Worm (Caenorhabditis elegans): ENCODE measurements around the gene trpp-1.

trpp-1 gene

DNA sequence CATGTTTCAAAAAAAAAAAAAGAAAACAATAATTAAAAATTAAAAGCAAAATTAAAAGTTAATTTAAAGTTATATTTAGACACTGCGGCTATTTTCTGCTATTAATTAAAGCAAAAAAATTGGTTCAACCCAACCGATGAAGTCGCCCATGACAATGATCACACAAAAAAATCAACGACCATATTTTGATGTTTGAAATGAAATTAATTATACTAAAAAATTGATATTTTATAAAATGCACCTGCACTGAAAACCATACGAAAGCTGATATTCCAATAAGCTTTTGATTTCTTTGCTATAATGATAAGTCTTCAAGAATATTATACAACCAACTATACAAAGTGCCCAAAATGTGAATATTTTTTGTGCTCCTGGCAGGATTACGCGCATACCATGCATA, 18.2 kb downstream of the trpp-1 start, which contains the start of gene srh-80:
TSS of gene srh-80 (plus strand) at position 301 of the 400 bp plus-strand sequence.
- TF ChIP-seq nhr-67 (tag; optimal IDR thresholded peaks at IDR 0.05) (no peak), pqm-1 (tag; optimal IDR thresholded peaks at IDR 0.05) (no peak), ceh-9 (tag; optimal IDR thresholded peaks at IDR 0.05) (no peak), nhr-11 (tag; optimal IDR thresholded peaks at IDR 0.05) (no peak), unc-39 (tag; optimal IDR thresholded peaks at IDR 0.05) (no peak), R02D3.7 (tag; optimal IDR thresholded peaks at IDR 0.05) (no peak), ZK546.5 (tag; optimal IDR thresholded peaks at IDR 0.05) (no peak), egl-27 (tag; optimal IDR thresholded peaks at IDR 0.05) (no peak), nhr-77 (tag; optimal IDR thresholded peaks at IDR 0.05) (no peak), fos-1 (tag; optimal IDR thresholded peaks at IDR 0.05) (no peak)

DNA sequence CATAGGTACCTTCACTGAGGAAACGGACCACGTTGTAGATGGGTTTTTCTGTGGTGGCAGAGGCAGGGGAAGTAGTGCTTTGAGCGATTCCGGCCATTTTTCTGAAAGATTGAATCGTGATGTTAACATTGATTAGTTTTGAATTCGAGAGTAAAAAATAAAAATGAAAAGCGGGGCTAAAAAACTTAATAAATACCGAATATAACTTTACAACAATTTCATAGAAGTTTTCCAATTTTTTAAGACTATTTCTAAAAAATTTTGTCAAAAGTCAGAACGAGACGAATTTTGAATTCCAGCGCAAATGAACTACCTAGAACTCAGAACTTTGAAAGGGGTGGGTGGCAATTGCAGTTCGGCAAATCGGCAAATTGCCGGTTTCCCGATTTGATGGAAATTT, 33.2 kb downstream of the trpp-1 start, which contains the start of gene kin-33:
TSS of gene kin-33 (minus strand) at position 101 of the 400 bp plus-strand sequence.
- TF ChIP-seq skn-1 (tag; optimal IDR thresholded peaks at IDR 0.05), result no peak
- no peak for TF ChIP-seq egl-5 (tag; optimal IDR thresholded peaks at IDR 0.05)
- TF ChIP-seq eor-1 (tag; optimal IDR thresholded peaks at IDR 0.05), result no peak
- TF ChIP-seq unc-39 (tag; optimal IDR thresholded peaks at IDR 0.05), result no peak
- no peak for TF ChIP-seq mml-1 (tag; optimal IDR thresholded peaks at IDR 0.05)
- no peak for TF ChIP-seq pha-4 (tag; optimal IDR thresholded peaks at IDR 0.05)
- TF ChIP-seq daf-12 (tag; optimal IDR thresholded peaks at IDR 0.05), result no peak
- no peak for TF ChIP-seq ceh-16 (tag; optimal IDR thresholded peaks at IDR 0.05)
- TF ChIP-seq nhr-77 (tag; optimal IDR thresholded peaks at IDR 0.05), result no peak
- TF ChIP-seq elt-1 (tag; optimal IDR thresholded peaks at IDR 0.05), result no peak
- no peak for TF ChIP-seq nhr-11 (tag; optimal IDR thresholded peaks at IDR 0.05)
- TF ChIP-seq zag-1 (tag; optimal IDR thresholded peaks at IDR 0.05), result no peak
- no peak for TF ChIP-seq nfya-1 (tag; optimal IDR thresholded peaks at IDR 0.05; ENCODE audit: insufficient read depth)
- TF ChIP-seq sea-2 (GFP tag; optimal IDR thresholded peaks at IDR 0.05), result no peak
- TF ChIP-seq elt-2 (tag; optimal IDR thresholded peaks at IDR 0.05), result no peak
- no peak for TF ChIP-seq tbx-2 (tag; optimal IDR thresholded peaks at IDR 0.05)
- no peak for TF ChIP-seq lsy-12 (tag; optimal IDR thresholded peaks at IDR 0.05)
- no peak for TF ChIP-seq ceh-9 (tag; optimal IDR thresholded peaks at IDR 0.05)
- TF ChIP-seq ceh-82 (tag; optimal IDR thresholded peaks at IDR 0.05), result no peak
- no peak for TF ChIP-seq ztf-11 (tag; optimal IDR thresholded peaks at IDR 0.05)

DNA sequence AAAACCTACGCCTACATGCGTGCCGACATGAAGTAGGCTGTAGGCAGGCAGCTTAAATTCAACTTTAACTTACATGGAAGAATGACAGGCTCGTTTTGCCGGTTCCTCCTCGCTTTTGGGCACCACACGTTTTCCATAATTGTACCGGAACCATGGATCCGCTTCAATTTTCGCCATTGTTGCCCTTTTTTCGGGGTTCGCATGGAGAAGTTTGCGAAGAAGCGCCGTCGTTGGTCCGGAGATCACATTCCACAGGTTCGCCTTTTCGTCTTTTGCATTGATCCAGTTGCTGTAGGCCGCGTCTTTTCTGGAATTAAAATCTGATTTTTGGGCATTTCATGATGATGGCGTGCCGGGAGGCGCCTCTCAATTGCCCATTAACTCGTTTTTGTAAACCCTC, 35.6 kb downstream of the trpp-1 start:
- TF ChIP-seq unc-62 (GFP tag; optimal IDR thresholded peaks at IDR 0.05) (no peak), pqm-1 (tag; optimal IDR thresholded peaks at IDR 0.05) (no peak), skn-1 (tag; optimal IDR thresholded peaks at IDR 0.05) (no peak), elt-3 (tag; optimal IDR thresholded peaks at IDR 0.05) (no peak), elt-1 (tag; optimal IDR thresholded peaks at IDR 0.05) (no peak), mdl-1 (tag; optimal IDR thresholded peaks at IDR 0.05) (no peak), unc-39 (tag; optimal IDR thresholded peaks at IDR 0.05) (no peak), ceh-28 (tag; optimal IDR thresholded peaks at IDR 0.05) (no peak), ztf-11 (tag; optimal IDR thresholded peaks at IDR 0.05) (no peak)

DNA sequence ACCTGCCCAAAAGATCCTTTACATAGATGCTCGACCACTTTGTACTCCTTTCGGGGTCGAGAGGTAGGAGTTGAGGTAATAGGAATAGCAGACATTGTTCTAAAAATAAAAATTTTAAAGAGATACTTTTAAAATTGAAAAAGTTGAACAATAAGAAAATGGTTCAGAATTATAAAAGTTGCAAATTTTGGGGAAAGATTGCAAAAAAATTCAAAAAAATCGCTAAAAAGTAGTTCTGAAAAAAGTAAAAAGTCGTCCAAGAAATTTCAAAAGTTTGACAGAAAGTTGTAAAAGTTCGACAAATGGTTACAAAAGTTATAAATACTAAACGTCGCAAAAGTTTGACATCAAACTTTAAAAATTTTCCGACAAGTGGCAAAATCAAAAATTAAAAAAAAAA, 36.7 kb downstream of the trpp-1 start, which contains the start of gene R02C2.1:
TSS of gene R02C2.1 (minus strand) at position 101 of the 400 bp plus-strand sequence.
- TF ChIP-seq elt-1 (tag; optimal IDR thresholded peaks at IDR 0.05), result no peak
- TF ChIP-seq lsy-12 (tag; optimal IDR thresholded peaks at IDR 0.05), result no peak

DNA sequence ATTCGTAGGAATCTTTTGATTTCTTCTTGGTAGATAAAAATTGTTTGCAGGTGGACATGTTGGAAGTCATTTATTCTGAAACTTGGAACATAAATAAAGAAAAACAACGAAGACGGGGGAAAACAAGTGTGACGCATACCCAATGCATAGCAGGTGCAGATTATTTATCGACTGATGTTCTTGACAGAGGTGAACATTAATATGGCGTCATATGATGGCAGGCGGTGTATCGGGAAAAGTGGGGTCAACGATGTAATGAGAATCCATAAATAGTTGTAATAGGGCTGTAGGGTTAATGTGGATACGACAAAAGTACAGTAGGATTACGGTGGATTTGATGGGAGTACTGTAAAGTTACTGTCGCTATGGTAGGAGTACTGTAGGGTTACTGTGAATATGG, 38.9 kb downstream of the trpp-1 start, which contains the start of gene txt-2:
TSS of gene txt-2 (minus strand) at position 214 of the 400 bp plus-strand sequence.
- TF ChIP-seq daf-12 (tag; optimal IDR thresholded peaks at IDR 0.05) (no peak), ceh-82 (tag; optimal IDR thresholded peaks at IDR 0.05) (no peak), tbx-2 (tag; optimal IDR thresholded peaks at IDR 0.05) (no peak), fkh-2 (tag; optimal IDR thresholded peaks at IDR 0.05) (no peak), ztf-4 (tag; optimal IDR thresholded peaks at IDR 0.05) (no peak), ZK546.5 (tag; optimal IDR thresholded peaks at IDR 0.05) (no peak), nhr-77 (tag; optimal IDR thresholded peaks at IDR 0.05) (no peak), nhr-23 (tag; optimal IDR thresholded peaks at IDR 0.05) (no peak), ztf-11 (tag; optimal IDR thresholded peaks at IDR 0.05) (no peak), ama-1 (optimal IDR thresholded peaks at IDR 0.05) (no peak), R02D3.7 (tag; optimal IDR thresholded peaks at IDR 0.05) (no peak), lsy-12 (tag; optimal IDR thresholded peaks at IDR 0.05) (no peak), aly-2 (tag; optimal IDR thresholded peaks at IDR 0.05) (no peak), snpc-4 (tag; optimal IDR thresholded peaks at IDR 0.05) (no peak), nhr-43 (tag; optimal IDR thresholded peaks at IDR 0.05; ENCODE audit: poor library complexity, severe bottlenecking) (no peak), nfya-1 (tag; optimal IDR thresholded peaks at IDR 0.05; ENCODE audit: insufficient read depth) (no peak), egl-27 (tag; optimal IDR thresholded peaks at IDR 0.05) (no peak), sea-2 (GFP tag; optimal IDR thresholded peaks at IDR 0.05) (no peak), nhr-11 (tag; optimal IDR thresholded peaks at IDR 0.05) (no peak)

Measured in whole organism, L3 larva.